Worm (Caenorhabditis elegans) whole organism, early embryonic: Measurements from ENCODE around the gene F58D12.1.

ENCODE experiments used
- B0310.2 ChIP-seq: sonication (generic microtip); optimal IDR thresholded peaks from 2 replicates; lab custom pipeline; 2016; ENCODE audit warnings: mild to moderate bottlenecking, missing genetic modification characterization, missing compliant biosample characterization
- F13C5.2 ChIP-seq: sonication (generic microtip); optimal IDR thresholded peaks from 2 replicates; lab custom pipeline; 2017; ENCODE audit warnings: mild to moderate bottlenecking, missing genetic modification characterization, inconsistent platforms, missing compliant biosample characterization
- aly-1 ChIP-seq: sonication (generic microtip); optimal IDR thresholded peaks from 2 replicates; lab custom pipeline; 2016; ENCODE audit warnings: missing genetic modification characterization, missing compliant biosample characterization
- ama-1 ChIP-seq: fragments of 150-350 bp; optimal IDR thresholded peaks from 2 replicates; lab custom pipeline; 2014
- flt-1 ChIP-seq: fragments of 200-800 bp; sonication (Bioruptor generic); IDR thresholded peaks from 2 replicates; pipeline ENCODE4 v1.3.6; 2022; ENCODE audit warnings: missing genetic modification characterization, missing compliant biosample characterization
- hmg-4 ChIP-seq: fragments of 200-800 bp; sonication (Bioruptor generic); optimal IDR thresholded peaks from 2 replicates; lab custom pipeline; 2018; ENCODE audit warnings: mild to moderate bottlenecking, missing genetic modification characterization, missing compliant biosample characterization
- pes-1 ChIP-seq: fragments of 200-800 bp; sonication (Bioruptor generic); IDR thresholded peaks from 2 replicates; pipeline ENCODE4 v1.3.6; 2022; ENCODE audit warnings: missing genetic modification reagents, missing genetic modification characterization, missing compliant biosample characterization
- tbx-37 ChIP-seq: fragments of 200-800 bp; sonication (Bioruptor generic); conservative IDR thresholded peaks from 2 replicates; pipeline ENCODE4 v1.3.6; 2022; ENCODE audit warnings: missing genetic modification reagents, missing genetic modification characterization, missing compliant biosample characterization

ce11 chrV:14014395-14014794 lies 35.0 kb upstream of the F58D12.1 start, which contains the start of gene end-3:
- TF ChIP-seq hmg-4 (GFP tag; lab: Kevin White, UChicago) (no peak), tbx-37 (GFP tag; lab: Robert Waterston, UW) (no peak), pes-1 (GFP tag; lab: Robert Waterston, UW) (no peak), aly-1 (no peak), B0310.2 (tag; lab: Kevin White, UChicago) (no peak), ama-1 (lab: Kevin White, UChicago) (no peak), flt-1 (GFP tag; lab: Robert Waterston, UW) (no peak), F13C5.2 (tag; lab: Kevin White, UChicago) (no peak)
